Fruit fly (Drosophila melanogaster) whole organism, embryonic: ENCODE results near the gene Ssk.

Experiments
- Atf-2 ChIP-seq: fragments of 200-800 bp; sonication (Bioruptor generic); optimal IDR thresholded peaks from 2 replicates; lab custom pipeline; 2016; ENCODE audit warnings: missing biosample characterization, missing genetic modification characterization
- CG10147 ChIP-seq: fragments of 200-800 bp; sonication (Bioruptor generic); optimal IDR thresholded peaks from 2 replicates; lab custom pipeline; 2019; ENCODE audit warnings: missing biosample characterization, mild to moderate bottlenecking, missing genetic modification characterization, moderate library complexity
- CG10462 ChIP-seq: fragments of 200-800 bp; sonication (Bioruptor generic); optimal IDR thresholded peaks from 2 replicates; lab custom pipeline; 2016; ENCODE audit warnings: missing biosample characterization, missing genetic modification characterization
- CG10979 ChIP-seq: fragments of 200-800 bp; sonication (Bioruptor generic); optimal IDR thresholded peaks from 2 replicates; lab custom pipeline; 2018; ENCODE audit warnings: missing biosample characterization, mild to moderate bottlenecking, missing genetic modification characterization, moderate library complexity
- CG11695 ChIP-seq: fragments of 200-800 bp; sonication (Bioruptor generic); IDR thresholded peaks from 3 replicates; pipeline ENCODE4 v1.3.6; 2022; ENCODE audit warnings: missing biosample characterization, missing genetic modification characterization
- CG11696 ChIP-seq: fragments of 200-800 bp; sonication (Bioruptor generic); IDR thresholded peaks from 2 replicates; pipeline ENCODE4 v1.3.6; 2022; ENCODE audit warnings: missing biosample characterization, missing genetic modification characterization
- CG13624 ChIP-seq: fragments of 200-800 bp; sonication (Bioruptor generic); optimal IDR thresholded peaks from 2 replicates; lab custom pipeline; 2016; ENCODE audit warnings: missing biosample characterization, missing genetic modification characterization
- CG14667 ChIP-seq: fragments of 200-800 bp; sonication (Bioruptor generic); IDR thresholded peaks from 2 replicates; pipeline ENCODE4 v1.3.6; 2022; ENCODE audit warnings: missing biosample characterization, missing genetic modification characterization
- CG14710 ChIP-seq: fragments of 200-800 bp; sonication (Bioruptor generic); optimal IDR thresholded peaks from 3 replicates; lab custom pipeline; 2019; ENCODE audit warnings: missing biosample characterization, mild to moderate bottlenecking, missing genetic modification characterization, moderate library complexity
- CG14860 ChIP-seq: fragments of 200-800 bp; sonication (Bioruptor generic); IDR thresholded peaks from 3 replicates; pipeline ENCODE4 v1.3.6; 2022; ENCODE audit warnings: missing biosample characterization, missing genetic modification characterization; ENCODE audit not compliant: partially characterized antibody
- CG17186 ChIP-seq: fragments of 200-800 bp; sonication (Bioruptor generic); optimal IDR thresholded peaks from 3 replicates; lab custom pipeline; 2017; ENCODE audit warnings: missing biosample characterization, missing genetic modification reagents, missing genetic modification characterization
- CG17829 ChIP-seq: fragments of 200-800 bp; optimal IDR thresholded peaks from 2 replicates; lab custom pipeline; 2019; ENCODE audit warnings: missing biosample characterization, mild to moderate bottlenecking, missing genetic modification characterization, moderate library complexity
- CG4404 ChIP-seq: fragments of 200-800 bp; sonication (Bioruptor generic); IDR thresholded peaks from 2 replicates; pipeline ENCODE4 v1.3.6; 2022; ENCODE audit warnings: missing biosample characterization, missing genetic modification characterization
- CG6654 ChIP-seq: fragments of 200-800 bp; sonication (Bioruptor generic); optimal IDR thresholded peaks from 2 replicates; lab custom pipeline; 2017; ENCODE audit warnings: missing biosample characterization, mild to moderate bottlenecking, missing genetic modification characterization
- CG7987 ChIP-seq: fragments of 200-800 bp; sonication (Bioruptor generic); optimal IDR thresholded peaks from 2 replicates; lab custom pipeline; 2018; ENCODE audit warnings: missing biosample characterization, mild to moderate bottlenecking, missing genetic modification characterization, moderate library complexity
- CG8765 ChIP-seq: fragments of 200-800 bp; sonication (Bioruptor generic); IDR thresholded peaks from 2 replicates; pipeline ENCODE4 v1.3.6; 2022; ENCODE audit warnings: missing biosample characterization, missing genetic modification characterization
- CG9609 ChIP-seq: fragments of 200-800 bp; sonication (Bioruptor generic); optimal IDR thresholded peaks from 3 replicates; lab custom pipeline; 2016; ENCODE audit warnings: missing biosample characterization, missing genetic modification characterization
- CG9817 ChIP-seq: fragments of 200-800 bp; sonication (Bioruptor generic); optimal IDR thresholded peaks from 2 replicates; lab custom pipeline; 2018; ENCODE audit warnings: missing biosample characterization, mild to moderate bottlenecking, missing genetic modification characterization, moderate library complexity
- Chrac-16 ChIP-seq: fragments of 200-800 bp; sonication (Bioruptor generic); optimal IDR thresholded peaks from 3 replicates; lab custom pipeline; 2016; ENCODE audit warnings: missing biosample characterization, missing genetic modification characterization
- Dad ChIP-seq: fragments of 200-800 bp; sonication (Bioruptor generic); optimal IDR thresholded peaks from 3 replicates; lab custom pipeline; 2016; ENCODE audit warnings: missing biosample characterization, missing genetic modification characterization
- ERR ChIP-seq: fragments of 200-800 bp; sonication (Bioruptor generic); optimal IDR thresholded peaks from 2 replicates; lab custom pipeline; 2016; ENCODE audit warnings: missing biosample characterization, missing genetic modification characterization
- Ets97D ChIP-seq: fragments of 200-800 bp; sonication (Bioruptor generic); optimal IDR thresholded peaks from 3 replicates; lab custom pipeline; 2016; ENCODE audit warnings: missing biosample characterization, missing genetic modification characterization
- Jarid2 ChIP-seq: fragments of 200-800 bp; sonication (Bioruptor generic); optimal IDR thresholded peaks from 3 replicates; lab custom pipeline; 2017; ENCODE audit warnings: mild to moderate bottlenecking, missing biosample characterization, missing genetic modification reagents, missing genetic modification characterization
- Lhr ChIP-seq: fragments of 200-800 bp; sonication (Bioruptor generic); optimal IDR thresholded peaks from 3 replicates; lab custom pipeline; 2017; ENCODE audit warnings: mild to moderate bottlenecking, missing biosample characterization, missing genetic modification reagents, missing genetic modification characterization
- Trl ChIP-seq, 3 experiments: fragments of >200 bp in 2 of 3; fragments of 200-800 bp in 1 of 3; sonication (Bioruptor generic) in 1 of 3; optimal IDR thresholded peaks; 2 replicates in 1 of 3; 3 replicates in 2 of 3; lab custom pipeline; 2016 to 2017; ENCODE audit warnings: missing biosample characterization in 1 of 3, missing genetic modification characterization in 1 of 3
- amos ChIP-seq: fragments of 200-800 bp; sonication (Bioruptor generic); IDR thresholded peaks from 2 replicates; pipeline ENCODE4 v1.3.6; 2022; ENCODE audit warnings: missing biosample characterization, missing genetic modification characterization; ENCODE audit not compliant: partially characterized antibody
- cad ChIP-seq: fragments of >200 bp; optimal IDR thresholded peaks from 2 replicates; lab custom pipeline; 2017; ENCODE audit warnings: missing biosample characterization, missing genetic modification characterization
- caup ChIP-seq: fragments of 200-800 bp; sonication (Bioruptor generic); optimal IDR thresholded peaks from 3 replicates; lab custom pipeline; 2017; ENCODE audit warnings: missing biosample characterization, mild to moderate bottlenecking, missing genetic modification characterization, moderate library complexity; ENCODE audit not compliant: severe bottlenecking
- dimm ChIP-seq: fragments of 200-800 bp; sonication (Bioruptor generic); IDR thresholded peaks from 2 replicates; pipeline ENCODE4 v1.3.6; 2022; ENCODE audit warnings: missing biosample characterization, missing genetic modification characterization
- dysf ChIP-seq: fragments of 200-800 bp; sonication (Bioruptor generic); IDR thresholded peaks from 3 replicates; pipeline ENCODE4 v1.3.6; 2022; ENCODE audit warnings: missing biosample characterization, missing genetic modification characterization
- exex ChIP-seq: fragments of 200-800 bp; sonication (Bioruptor generic); optimal IDR thresholded peaks from 4 replicates; lab custom pipeline; 2018; ENCODE audit warnings: missing biosample characterization, mild to moderate bottlenecking, missing genetic modification characterization, moderate library complexity
- gro ChIP-seq: fragments of 200-800 bp; sonication (Bioruptor generic); optimal IDR thresholded peaks from 2 replicates; lab custom pipeline; 2016; ENCODE audit warnings: missing biosample characterization, missing genetic modification characterization
- ham ChIP-seq: fragments of 200-800 bp; sonication (Bioruptor generic); IDR thresholded peaks from 2 replicates; pipeline ENCODE4 v1.3.6; 2022; ENCODE audit warnings: missing biosample characterization, missing genetic modification characterization
- hb ChIP-seq: fragments of 200-800 bp; sonication (Bioruptor generic); IDR thresholded peaks from 3 replicates; pipeline ENCODE4 v1.3.6; 2022; ENCODE audit warnings: missing biosample characterization, missing genetic modification characterization; ENCODE audit not compliant: partially characterized antibody
- jumu ChIP-seq: fragments of 200-800 bp; sonication (Bioruptor generic); optimal IDR thresholded peaks from 3 replicates; lab custom pipeline; 2016; ENCODE audit warnings: missing biosample characterization, missing genetic modification characterization
- klu ChIP-seq: fragments of 200-800 bp; sonication (Bioruptor generic); IDR thresholded peaks from 2 replicates; pipeline ENCODE4 v1.3.6; 2022; ENCODE audit warnings: missing biosample characterization, missing genetic modification characterization
- kni ChIP-seq: fragments of 200-800 bp; sonication (Bioruptor generic); optimal IDR thresholded peaks from 3 replicates; lab custom pipeline; 2017; ENCODE audit warnings: mild to moderate bottlenecking, missing biosample characterization, missing genetic modification reagents, missing genetic modification characterization
- lab ChIP-seq: fragments of 200-800 bp; sonication (Bioruptor generic); optimal IDR thresholded peaks from 3 replicates; lab custom pipeline; 2017; ENCODE audit warnings: missing biosample characterization, missing genetic modification characterization, mild to moderate bottlenecking, moderate library complexity, missing genetic modification reagents
- lmd ChIP-seq: fragments of 200-800 bp; sonication (Bioruptor generic); IDR thresholded peaks from 2 replicates; pipeline ENCODE4 v1.3.6; 2022; ENCODE audit warnings: missing biosample characterization, missing genetic modification characterization
- nmo ChIP-seq: fragments of 200-800 bp; sonication (Bioruptor generic); optimal IDR thresholded peaks from 2 replicates; lab custom pipeline; 2018; ENCODE audit warnings: missing biosample characterization, mild to moderate bottlenecking, missing genetic modification characterization, moderate library complexity
- pan ChIP-seq, 4 experiments: fragments of >200 bp in 3 of 4; fragments of 200-800 bp in 1 of 4; sonication (Bioruptor generic) in 1 of 4; optimal IDR thresholded peaks in 3 of 4; IDR thresholded peaks in 1 of 4; 2 replicates each; pipeline versions ENCODE4 v1.3.6 to Lab custom; 2017 to 2022; ENCODE audit warnings: missing biosample characterization in 2 of 4, missing genetic modification characterization in 2 of 4, mixed read lengths in 1 of 4
- pb ChIP-seq: fragments of 200-800 bp; sonication (Bioruptor generic); optimal IDR thresholded peaks from 3 replicates; lab custom pipeline; 2016; ENCODE audit warnings: missing biosample characterization, missing genetic modification characterization
- pzg ChIP-seq: fragments of 200-800 bp; sonication (Bioruptor generic); optimal IDR thresholded peaks from 3 replicates; lab custom pipeline; 2018; ENCODE audit warnings: missing biosample characterization, mild to moderate bottlenecking, missing genetic modification characterization, moderate library complexity
- repo ChIP-seq: fragments of 200-800 bp; sonication (Bioruptor generic); optimal IDR thresholded peaks from 2 replicates; lab custom pipeline; 2016; ENCODE audit warnings: missing biosample characterization, missing genetic modification characterization
- sisA ChIP-seq: fragments of 200-800 bp; sonication (Bioruptor generic); IDR thresholded peaks from 2 replicates; pipeline ENCODE4 v1.3.6; 2022; ENCODE audit warnings: missing biosample characterization, missing genetic modification characterization
- slp2 ChIP-seq: fragments of 200-800 bp; sonication (Bioruptor generic); optimal IDR thresholded peaks from 2 replicates; lab custom pipeline; 2016; ENCODE audit warnings: missing biosample characterization, missing genetic modification characterization
- sna ChIP-seq: fragments of 200-800 bp; sonication (Bioruptor generic); IDR thresholded peaks from 2 replicates; pipeline ENCODE4 v1.3.6; 2022; ENCODE audit warnings: missing biosample characterization, missing genetic modification characterization; ENCODE audit not compliant: partially characterized antibody
- trem ChIP-seq: fragments of 200-800 bp; optimal IDR thresholded peaks from 3 replicates; lab custom pipeline; 2019; ENCODE audit warnings: missing biosample characterization, mild to moderate bottlenecking, missing genetic modification characterization, moderate library complexity
- vnd ChIP-seq: fragments of 200-800 bp; sonication (Bioruptor generic); IDR thresholded peaks from 3 replicates; pipeline ENCODE4 v1.3.6; 2022; ENCODE audit warnings: missing biosample characterization, missing genetic modification characterization; ENCODE audit not compliant: partially characterized antibody

Gene Ssk

dm6 chr3L:20195875-20196274, 7.6 kb downstream of the Ssk start (continued):
- TF ChIP-seq Jarid2 (no peak), lmd (GFP tag; lab: Robert Waterston, UW) (peak; percentile 63; the same call in 1 of the 2 replicates), CG6654 (GFP tag; lab: Kevin White, UChicago) (peak; percentile 27), klu (GFP tag; lab: Robert Waterston, UW) (peak; percentile 29; the same call in 1 of the 2 replicates), CG17186 (no peak), pzg (GFP tag; lab: Kevin White, UChicago) (no peak), vnd (GFP tag; lab: Robert Waterston, UW) (no peak), nmo (GFP tag; lab: Kevin White, UChicago) (peak; percentile 70), CG9609 (GFP tag; lab: Kevin White, UChicago) (no peak), repo (GFP tag; lab: Kevin White, UChicago) (no peak), sna (no peak), Chrac-16 (peak; percentile 2), slp2 (peak; percentile 41), CG9817 (tag; lab: Kevin White, UChicago) (peak; percentile 23), CG10462 (peak; percentile 12), CG10979 (peak; percentile 66), CG4404 (no peak), jumu (GFP tag; lab: Kevin White, UChicago) (peak; percentile 54), pan (optimal IDR thresholded peaks at IDR 0.05; lab: Kevin White, UChicago) (no peak), pan (GFP tag; optimal IDR thresholded peaks at IDR 0.05 in 1 of 2, IDR thresholded peaks at IDR 0.05 in 1 of 2) (peak in 1 of 2 experiments; percentile 81), dimm (GFP tag; lab: Robert Waterston, UW) (no peak; the same call in 1 of the 2 replicates), sisA (GFP tag; lab: Robert Waterston, UW) (peak; percentile 74), CG7987 (GFP tag; lab: Kevin White, UChicago) (no peak), ham (no peak), kni (GFP tag; lab: Kevin White, UChicago) (peak; percentile 34), Dad (GFP tag; lab: Kevin White, UChicago) (peak; percentile 39), gro (GFP tag; lab: Kevin White, UChicago) (no peak), exex (no peak), dysf (peak; percentile 75), Atf-2 (GFP tag; lab: Kevin White, UChicago) (no peak), lab (GFP tag; lab: Kevin White, UChicago) (peak; percentile 67), Lhr (GFP tag; lab: Kevin White, UChicago) (peak; percentile 5), CG13624 (GFP tag; lab: Kevin White, UChicago) (peak; percentile 9), CG14667 (GFP tag; lab: Robert Waterston, UW) (peak; percentile 52; the same call in 1 of the 2 replicates), CG8765 (GFP tag; lab: Robert Waterston, UW) (no peak), Trl (optimal IDR thresholded peaks at IDR 0.05; lab: Kevin White, UChicago) (no peak), Trl (GFP tag; optimal IDR thresholded peaks at IDR 0.05; lab: Kevin White, UChicago) (peak; percentile 47), CG11696 (0 out of 2 replicates have a peak, but pooled peaks have one; percentile 44), caup (GFP tag; lab: Kevin White, UChicago) (no peak), hb (GFP tag; lab: Robert Waterston, UW) (no peak), CG14860 (GFP tag; lab: Robert Waterston, UW) (no peak), trem (tag; lab: Kevin White, UChicago) (peak; percentile 51), CG10147 (peak; percentile 12), CG14710 (peak; percentile 53), ERR (GFP tag; lab: Kevin White, UChicago) (no peak), CG17829 (tag; lab: Kevin White, UChicago) (peak; percentile 67), cad (GFP tag; lab: Kevin White, UChicago) (no peak), amos (no peak), CG11695 (GFP tag; lab: Robert Waterston, UW) (0 out of 3 replicates have a peak, but pooled peaks have one; percentile 7), pb (GFP tag; lab: Kevin White, UChicago) (peak; percentile 42), Ets97D (no peak)
